Worm (Caenorhabditis elegans): ENCODE measurements around the gene daf-36.

- TF ChIP-seq lin-13 (GFP tag; optimal IDR thresholded peaks at IDR 0.05), result no peak
- no peak for TF ChIP-seq efl-1 (optimal IDR thresholded peaks at IDR 0.05)
- TF ChIP-seq efl-1 (GFP tag; optimal IDR thresholded peaks at IDR 0.05 in 1 of 2), result peak in 1 of 2 experiments; percentile 39
- no peak for TF ChIP-seq pag-3 (tag; optimal IDR thresholded peaks at IDR 0.05; ENCODE audit: borderline replicate concordance, insufficient read depth)
- no peak for TF ChIP-seq tbx-2 (tag; optimal IDR thresholded peaks at IDR 0.05)
- TF ChIP-seq lin-39 (tag; optimal IDR thresholded peaks at IDR 0.05), result no peak
- no peak for TF ChIP-seq nhr-77 (tag; optimal IDR thresholded peaks at IDR 0.05)
- no peak for TF ChIP-seq nhr-76 (tag; optimal IDR thresholded peaks at IDR 0.05)
- TF ChIP-seq unc-62 (GFP tag; optimal IDR thresholded peaks at IDR 0.05), result no peak
- no peak for TF ChIP-seq alr-1 (tag; optimal IDR thresholded peaks at IDR 0.05; ENCODE audit: borderline replicate concordance)
- no peak for TF ChIP-seq ztf-4 (tag; optimal IDR thresholded peaks at IDR 0.05)
- no peak for TF ChIP-seq nhr-12 (tag; optimal IDR thresholded peaks at IDR 0.05)
- no peak for TF ChIP-seq mab-9 (GFP tag; IDR thresholded peaks at IDR 0.05)
These were observed 30.5 kb upstream of the daf-36 start, which contains the start of gene nhr-232 for ce11 chrV:10256050-10256449.

Measured in whole organism, L1 larva.